Worm (Caenorhabditis elegans) whole organism, young adult: ENCODE measurements around the gene hil-4.

Experiments
- D2030.7 ChIP-seq: fragments of 200-800 bp; sonication (Bioruptor generic); IDR thresholded peaks from 2 replicates; pipeline ENCODE4 v1.3.6; 2022; ENCODE audit warnings: missing genetic modification reagents, missing genetic modification characterization, missing compliant biosample characterization
- ZK185.1 ChIP-seq: sonication (generic microtip); optimal IDR thresholded peaks from 2 replicates; lab custom pipeline; 2016; ENCODE audit warnings: mild to moderate bottlenecking, missing genetic modification characterization, missing compliant biosample characterization; ENCODE audit not compliant: poor library complexity, severe bottlenecking
- ama-1 ChIP-seq, 3 experiments: fragments of 150-350 bp in 1 of 3; sonication (generic microtip) in 2 of 3; optimal IDR thresholded peaks; 2 replicates each; lab custom pipeline; 2014 to 2018; ENCODE audit warnings: missing biosample characterization in 2 of 3, missing genetic modification characterization in 2 of 3, missing genetic modification reagents in 2 of 3
- dpl-1 ChIP-seq: fragments of 150-350 bp; optimal IDR thresholded peaks from 2 replicates; lab custom pipeline; 2014; ENCODE audit warnings: missing biosample characterization, missing genetic modification reagents, missing genetic modification characterization
- egrh-3 ChIP-seq: fragments of 200-800 bp; sonication (Bioruptor generic); IDR thresholded peaks from 2 replicates; pipeline ENCODE4 v1.3.6; 2022; ENCODE audit warnings: missing genetic modification reagents, missing genetic modification characterization, missing compliant biosample characterization
- him-1 ChIP-seq: sonication (generic microtip); optimal IDR thresholded peaks from 2 replicates; lab custom pipeline; 2016; ENCODE audit warnings: missing genotype, missing genetic modification reagents, missing genetic modification characterization, missing compliant biosample characterization
- hlh-12 ChIP-seq: sonication (generic microtip); optimal IDR thresholded peaks from 2 replicates; lab custom pipeline; 2016; ENCODE audit warnings: missing genetic modification characterization, missing compliant biosample characterization
- lsl-1 ChIP-seq: fragments of 200-800 bp; sonication (Bioruptor generic); optimal IDR thresholded peaks from 2 replicates; lab custom pipeline; 2018; ENCODE audit warnings: mild to moderate bottlenecking, missing genetic modification characterization, moderate library complexity, missing compliant biosample characterization
- lsy-27 ChIP-seq: sonication (generic microtip); optimal IDR thresholded peaks from 2 replicates; lab custom pipeline; 2017; ENCODE audit warnings: missing genetic modification characterization, mild to moderate bottlenecking, missing compliant biosample characterization, antibody characterized with exemption, missing genotype, borderline replicate concordance; ENCODE audit not compliant: insufficient read depth
- madf-8 ChIP-seq: fragments of 200-800 bp; sonication (Bioruptor generic); conservative IDR thresholded peaks from 2 replicates; pipeline ENCODE4 v1.3.6; 2022; ENCODE audit warnings: missing genetic modification reagents, missing genetic modification characterization, missing compliant biosample characterization
- pha-4 ChIP-seq: fragments of 150-350 bp; sonication (generic microtip); optimal IDR thresholded peaks from 2 replicates; lab custom pipeline; 2014; ENCODE audit warnings: missing biosample characterization, missing genetic modification reagents, missing genetic modification characterization
- snpc-4 ChIP-seq, 5 experiments: fragments of 150-350 bp in 1 of 5; sonication (generic microtip) in 4 of 5; optimal IDR thresholded peaks; 2 replicates each; lab custom pipeline; 2014 to 2018; ENCODE audit warnings: missing genetic modification characterization in 5 of 5, missing biosample characterization in 3 of 5, antibody characterized with exemption in 2 of 5, mild to moderate bottlenecking in 2 of 5, missing compliant biosample characterization in 2 of 5, missing genotype in 2 of 5, moderate library complexity in 2 of 5, missing genetic modification reagents in 1 of 5
- tbx-9 ChIP-seq: sonication (generic microtip); optimal IDR thresholded peaks from 2 replicates; lab custom pipeline; 2016; ENCODE audit warnings: borderline replicate concordance, missing genetic modification characterization, inconsistent platforms, missing compliant biosample characterization
- tlf-1 ChIP-seq: fragments of 200-800 bp; sonication (Bioruptor generic); optimal IDR thresholded peaks from 2 replicates; lab custom pipeline; 2018; ENCODE audit warnings: mild to moderate bottlenecking, missing genetic modification characterization, missing compliant biosample characterization

ce11 chrV:4745269-4745668 is 8.8 kb upstream of the hil-4 start, which contains the start of gene C18G1.7:
- no peak for TF ChIP-seq him-1 (tag; lab: Kevin White, UChicago)
- TF ChIP-seq lsy-27 (tag; lab: Kevin White, UChicago) = no peak
- TF ChIP-seq hlh-12 (tag; lab: Kevin White, UChicago) = no peak
- no peak for TF ChIP-seq ZK185.1 (tag; lab: Kevin White, UChicago)
- no peak for TF ChIP-seq dpl-1 (GFP tag; lab: Kevin White, UChicago)
- TF ChIP-seq pha-4 (tag; lab: Kevin White, UChicago) = no peak
- TF ChIP-seq snpc-4 (GFP tag; optimal IDR thresholded peaks at IDR 0.05; lab: Kevin White, UChicago) = no peak
- no peak for TF ChIP-seq snpc-4 (tag; optimal IDR thresholded peaks at IDR 0.05; lab: Kevin White, UChicago)
- no peak for TF ChIP-seq madf-8 (GFP tag; lab: Robert Waterston, UW)
- no peak for TF ChIP-seq tbx-9 (tag; lab: Kevin White, UChicago)
- no peak for TF ChIP-seq ama-1 (optimal IDR thresholded peaks at IDR 0.05; lab: Kevin White, UChicago)
- no peak for TF ChIP-seq ama-1 (GFP tag; optimal IDR thresholded peaks at IDR 0.05; lab: Kevin White, UChicago)
- TF ChIP-seq lsl-1 (GFP tag; lab: Kevin White, UChicago) = no peak
- no peak for TF ChIP-seq D2030.7 (GFP tag; lab: Robert Waterston, UW)
- TF ChIP-seq tlf-1 (GFP tag; lab: Kevin White, UChicago) = no peak
- no peak for TF ChIP-seq egrh-3 (GFP tag; lab: Robert Waterston, UW)
